Worm (Caenorhabditis elegans) whole organism, L4 larva: ENCODE measurements around the gene ZK470.2.

Source experiments
- ZK337.2 ChIP-seq: fragments of 200-800 bp; sonication (Bioruptor generic); IDR thresholded peaks from 2 replicates; pipeline ENCODE4 v1.3.6; 2022; ENCODE audit warnings: missing genetic modification reagents, missing genetic modification characterization, missing compliant biosample characterization
- ZK546.5 ChIP-seq, 2 experiments: sonication (generic microtip); optimal IDR thresholded peaks; 2 replicates each; lab custom pipeline; 2017; ENCODE audit warnings: missing biosample characterization in 2 of 2, missing genetic modification characterization in 2 of 2
- ceh-82 ChIP-seq: sonication (generic microtip); optimal IDR thresholded peaks from 2 replicates; lab custom pipeline; 2017; ENCODE audit warnings: missing biosample characterization, missing genetic modification characterization
- dpl-1 ChIP-seq: fragments of 150-350 bp; optimal IDR thresholded peaks from 2 replicates; lab custom pipeline; 2014; ENCODE audit warnings: missing biosample characterization, missing genetic modification reagents, missing genetic modification characterization
- hlh-11 ChIP-seq: fragments of 200-800 bp; sonication (Bioruptor generic); optimal IDR thresholded peaks from 2 replicates; lab custom pipeline; 2018; ENCODE audit warnings: mild to moderate bottlenecking, missing genetic modification characterization, missing compliant biosample characterization
- lin-15B ChIP-seq: fragments of 150-350 bp; sonication (generic microtip); optimal IDR thresholded peaks from 3 replicates; lab custom pipeline; 2014; ENCODE audit warnings: missing biosample characterization, missing genetic modification characterization
- nhr-11 ChIP-seq: fragments of 150-350 bp; optimal IDR thresholded peaks from 2 replicates; lab custom pipeline; 2014; ENCODE audit warnings: missing biosample characterization, missing genetic modification characterization
- zip-11 ChIP-seq: fragments of 200-800 bp; sonication (Bioruptor generic); IDR thresholded peaks from 2 replicates; pipeline ENCODE4 v1.3.6; 2022; ENCODE audit warnings: missing genetic modification characterization, missing compliant biosample characterization

ce11 chrX:4088943-4089342 is 46.0 kb upstream of the ZK470.2 start:
- TF ChIP-seq dpl-1 = no peak
- TF ChIP-seq ZK337.2 (GFP tag; lab: Robert Waterston, UW) = no peak
- TF ChIP-seq lin-15B = no peak
- no peak for TF ChIP-seq nhr-11 (tag; lab: Kevin White, UChicago)
- no peak for TF ChIP-seq ZK546.5 (tag; optimal IDR thresholded peaks at IDR 0.05; lab: Kevin White, UChicago)
- TF ChIP-seq zip-11 (GFP tag; lab: Robert Waterston, UW) = no peak
- TF ChIP-seq hlh-11 (tag; lab: Kevin White, UChicago) = no peak
- TF ChIP-seq ceh-82 (tag; lab: Kevin White, UChicago) = no peak
